Worm (Caenorhabditis elegans) whole organism, L4 larva: ENCODE results near the gene sri-72.

Source experiments
- ces-1 ChIP-seq: fragments of 150-350 bp; sonication (generic microtip); optimal IDR thresholded peaks from 4 replicates; lab custom pipeline; 2014; ENCODE audit warnings: missing biosample characterization, missing genetic modification reagents, missing genetic modification characterization
- cey-2 ChIP-seq: sonication (generic microtip); optimal IDR thresholded peaks from 3 replicates; lab custom pipeline; 2017; ENCODE audit warnings: missing genetic modification characterization, mild to moderate bottlenecking, missing compliant biosample characterization, antibody characterized with exemption, borderline replicate concordance; ENCODE audit not compliant: insufficient read depth
- dmd-9 ChIP-seq: fragments of 200-800 bp; sonication (Bioruptor generic); IDR thresholded peaks from 2 replicates; pipeline ENCODE4 v1.3.6; 2022; ENCODE audit warnings: missing genetic modification reagents, missing genetic modification characterization, missing compliant biosample characterization
- fos-1 ChIP-seq: fragments of 150-350 bp; optimal IDR thresholded peaks from 2 replicates; lab custom pipeline; 2014; ENCODE audit warnings: missing biosample characterization, missing genetic modification characterization
- jun-1 ChIP-seq: fragments of 150-350 bp; optimal IDR thresholded peaks from 2 replicates; lab custom pipeline; 2014; ENCODE audit warnings: missing biosample characterization, missing genetic modification reagents, missing genetic modification characterization
- mes-2 ChIP-seq: sonication (generic microtip); optimal IDR thresholded peaks from 2 replicates; lab custom pipeline; 2016; ENCODE audit warnings: missing genotype, mild to moderate bottlenecking, missing genetic modification characterization, missing compliant biosample characterization; ENCODE audit not compliant: poor library complexity, severe bottlenecking
- nhr-25 ChIP-seq: sonication (generic microtip); optimal IDR thresholded peaks from 2 replicates; lab custom pipeline; 2017; ENCODE audit warnings: missing genetic modification characterization, mild to moderate bottlenecking, missing compliant biosample characterization, antibody characterized with exemption, moderate library complexity, borderline replicate concordance; ENCODE audit not compliant: insufficient read depth
- ztf-11 ChIP-seq: fragments of 150-350 bp; optimal IDR thresholded peaks from 2 replicates; lab custom pipeline; 2014; ENCODE audit warnings: missing biosample characterization, missing genetic modification characterization

DNA sequence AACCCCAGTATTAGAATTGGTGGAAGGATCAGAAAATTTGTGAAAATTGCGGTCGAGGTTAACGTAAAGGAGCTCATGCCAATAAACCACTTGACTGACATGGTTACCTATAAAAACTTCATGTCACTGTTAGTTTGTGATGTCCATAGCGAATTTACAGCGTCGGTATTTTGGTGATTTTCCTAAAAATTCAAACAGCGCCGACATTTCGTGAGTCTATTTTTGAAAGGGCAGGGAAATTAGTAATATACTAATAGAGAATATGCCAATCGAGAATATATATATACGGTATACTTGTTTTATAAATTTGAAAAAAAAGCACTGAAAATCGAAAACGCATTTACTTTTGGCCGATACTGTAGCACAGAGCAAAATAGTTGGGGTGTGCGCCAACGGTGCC lies 11.9 kb downstream of the sri-72 start, which contains the start of gene srx-8:
- TF ChIP-seq mes-2, result no peak
- no peak for TF ChIP-seq fos-1 (tag; lab: Kevin White, UChicago)
- TF ChIP-seq dmd-9 (GFP tag; lab: Robert Waterston, UW), result no peak
- no peak for TF ChIP-seq cey-2
- no peak for TF ChIP-seq ztf-11 (tag; lab: Kevin White, UChicago)
- TF ChIP-seq ces-1 (GFP tag; lab: Kevin White, UChicago), result no peak
- no peak for TF ChIP-seq nhr-25 (tag; lab: Kevin White, UChicago)
- TF ChIP-seq jun-1 (tag; lab: Kevin White, UChicago), result no peak
